Worm (Caenorhabditis elegans) whole organism, mixed stage, embryonic: ENCODE data around the gene F38H4.6.

Experiments
- elt-3 ChIP-seq: fragments of 150-350 bp; optimal IDR thresholded peaks from 2 replicates; lab custom pipeline; 2014; ENCODE audit warnings: missing biosample characterization, missing genetic modification characterization
- mep-1 ChIP-seq: fragments of 150-350 bp; optimal IDR thresholded peaks from 2 replicates; lab custom pipeline; 2017; ENCODE audit warnings: missing biosample characterization, missing genetic modification reagents, missing genetic modification characterization, inconsistent platforms
- nhr-237 ChIP-seq: fragments of 150-350 bp; optimal IDR thresholded peaks from 2 replicates; lab custom pipeline; 2014; ENCODE audit warnings: missing biosample characterization, missing genetic modification characterization
- unc-120 ChIP-seq: sonication (generic microtip); optimal IDR thresholded peaks from 2 replicates; lab custom pipeline; 2017; ENCODE audit warnings: missing genetic modification characterization, missing compliant biosample characterization; ENCODE audit not compliant: poor library complexity, severe bottlenecking
- unc-39 ChIP-seq: fragments of 150-350 bp; optimal IDR thresholded peaks from 2 replicates; lab custom pipeline; 2014; ENCODE audit warnings: missing biosample characterization, missing genetic modification characterization
- unc-62 ChIP-seq: fragments of 150-350 bp; optimal IDR thresholded peaks from 2 replicates; lab custom pipeline; 2014; ENCODE audit warnings: missing biosample characterization, missing genetic modification reagents, missing genetic modification characterization
- ztf-11 ChIP-seq: fragments of 150-350 bp; optimal IDR thresholded peaks from 2 replicates; lab custom pipeline; 2014; ENCODE audit warnings: missing biosample characterization, missing genetic modification characterization

- TF ChIP-seq ztf-11 (tag; lab: Kevin White, UChicago) (no peak), mep-1 (no peak), unc-62 (GFP tag; lab: Kevin White, UChicago) (no peak), unc-39 (tag; lab: Kevin White, UChicago) (no peak), nhr-237 (tag; lab: Kevin White, UChicago) (no peak), elt-3 (no peak), unc-120 (no peak)
These were observed 27.4 kb downstream of the F38H4.6 start for ce11 chrIV:11820067-11820913.
